Worm (Caenorhabditis elegans) whole organism, L2 larva: ENCODE results near the gene nhr-196.

ENCODE experiments used
- aly-2 ChIP-seq: fragments of 150-350 bp; optimal IDR thresholded peaks from 2 replicates; lab custom pipeline; 2014; ENCODE audit warnings: missing biosample characterization, missing genetic modification characterization
- ceh-82 ChIP-seq: fragments of 150-350 bp; optimal IDR thresholded peaks from 2 replicates; lab custom pipeline; 2014; ENCODE audit warnings: missing biosample characterization, missing genetic modification characterization
- nhr-12 ChIP-seq: fragments of 150-350 bp; optimal IDR thresholded peaks from 2 replicates; lab custom pipeline; 2014; ENCODE audit warnings: missing biosample characterization, missing genetic modification characterization
- nhr-77 ChIP-seq: fragments of 150-350 bp; optimal IDR thresholded peaks from 2 replicates; lab custom pipeline; 2014; ENCODE audit warnings: missing biosample characterization, missing genetic modification characterization
- skn-1 ChIP-seq: sonication (generic microtip); optimal IDR thresholded peaks from 2 replicates; lab custom pipeline; 2017; ENCODE audit warnings: missing biosample characterization, missing genetic modification characterization

DNA sequence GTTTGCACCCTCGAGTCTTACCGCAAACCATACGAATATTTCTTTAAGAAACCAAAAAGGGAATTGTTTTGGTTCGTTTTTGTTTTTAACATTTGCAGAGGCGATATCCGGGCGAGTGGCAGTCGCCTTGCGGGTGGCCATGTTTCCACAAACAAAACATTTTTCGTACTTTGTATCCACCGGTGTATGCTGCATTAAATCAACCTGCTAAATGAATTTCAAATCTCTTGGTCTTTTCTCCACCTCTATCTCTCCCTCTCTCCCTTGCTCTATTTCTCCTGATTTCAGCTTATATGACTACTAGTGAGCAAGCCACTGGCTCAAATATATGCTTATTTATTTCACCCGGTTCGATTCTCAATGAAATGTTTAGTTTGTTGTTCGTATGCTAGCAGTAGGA is 8.3 kb upstream of the nhr-196 start, which contains the start of gene nhr-52:
- TF ChIP-seq skn-1 (tag; lab: Kevin White, UChicago) (no peak), nhr-77 (tag; lab: Kevin White, UChicago) (no peak), nhr-12 (no peak), aly-2 (tag; lab: Kevin White, UChicago) (no peak), ceh-82 (no peak)
